Worm (Caenorhabditis elegans): Measurements from ENCODE around the gene vps-50.

The vps-50 gene

DNA sequence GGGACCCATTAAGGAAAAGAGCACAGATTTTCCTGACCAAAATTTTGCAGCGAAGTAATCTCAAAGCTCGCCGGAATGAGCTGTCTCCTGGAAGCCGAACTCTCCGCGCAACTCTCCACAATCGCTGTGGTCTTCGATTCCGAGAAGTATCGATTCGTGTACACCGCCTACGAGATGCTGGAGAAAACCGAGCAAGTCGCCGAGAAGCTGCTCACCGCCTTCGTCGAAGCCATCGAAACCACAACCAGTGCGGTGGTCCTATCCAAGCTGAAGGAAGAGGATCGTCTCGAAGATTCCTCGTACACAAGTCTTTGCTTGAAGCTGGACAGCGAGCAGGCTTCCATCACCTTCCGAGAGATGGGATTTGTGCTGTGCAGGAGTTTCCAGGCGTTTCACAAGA is 1.8 kb downstream of the vps-50 start:
- no peak for TF ChIP-seq efl-1 (optimal IDR thresholded peaks at IDR 0.05)
- peak in 1 of 2 experiments; percentile 8 for TF ChIP-seq efl-1 (GFP tag; optimal IDR thresholded peaks at IDR 0.05 in 1 of 2)
- no peak for TF ChIP-seq blmp-1 (tag; optimal IDR thresholded peaks at IDR 0.05)

DNA sequence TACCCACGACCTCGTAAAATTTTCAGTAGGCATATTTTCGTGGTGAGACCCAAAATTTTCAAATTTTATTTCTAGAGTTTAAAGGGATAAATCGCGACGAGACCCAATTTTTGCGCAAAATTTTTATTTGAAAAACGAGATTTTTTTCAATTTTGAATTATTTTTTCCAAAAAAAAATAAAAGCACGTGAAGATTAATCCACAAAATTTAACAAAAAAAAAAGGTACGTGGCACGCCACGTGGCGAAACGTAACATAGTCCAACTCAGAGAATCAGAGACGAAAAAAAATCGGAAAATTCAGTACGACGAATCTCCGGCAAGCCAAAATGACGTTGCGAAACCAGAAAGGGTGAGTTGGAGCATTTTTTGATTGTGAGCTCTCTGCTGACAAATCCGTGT is 6.1 kb downstream of the vps-50 start, which contains the start of gene C44B9.2:
TSS of gene C44B9.2 (plus strand) at position 301 of the 400 bp plus-strand sequence.
- TF ChIP-seq tbx-2 (tag; optimal IDR thresholded peaks at IDR 0.05) (no peak), lin-13 (GFP tag; optimal IDR thresholded peaks at IDR 0.05) (no peak), lsy-2 (tag; optimal IDR thresholded peaks at IDR 0.05) (no peak)

DNA sequence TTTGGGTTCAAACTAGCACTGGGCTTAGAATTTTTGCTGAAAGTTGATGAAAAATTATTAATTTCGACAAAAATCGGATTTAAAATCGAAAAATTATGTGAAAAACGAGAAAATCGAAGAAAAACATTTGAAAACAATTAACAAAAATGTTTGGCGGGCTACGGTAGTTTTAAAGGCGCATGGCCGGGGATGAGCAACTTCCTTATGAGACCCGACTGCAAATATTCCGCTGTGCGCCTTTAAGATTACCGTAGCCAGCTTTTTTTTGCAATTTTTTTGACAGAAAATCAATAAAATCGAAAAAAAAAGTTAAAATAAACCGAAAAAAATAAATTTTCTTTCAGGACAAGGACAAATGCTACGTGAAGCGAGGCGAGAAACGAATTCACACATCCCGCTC is 8.5 kb downstream of the vps-50 start:
- TF ChIP-seq Y116A8C.19 (tag; optimal IDR thresholded peaks at IDR 0.05; ENCODE audit: borderline replicate concordance) (no peak), elt-2 (tag; optimal IDR thresholded peaks at IDR 0.05) (no peak), efl-1 (optimal IDR thresholded peaks at IDR 0.05) (no peak), efl-1 (GFP tag; optimal IDR thresholded peaks at IDR 0.05 in 1 of 2) (peak in 1 of 2 experiments; percentile 22)

DNA sequence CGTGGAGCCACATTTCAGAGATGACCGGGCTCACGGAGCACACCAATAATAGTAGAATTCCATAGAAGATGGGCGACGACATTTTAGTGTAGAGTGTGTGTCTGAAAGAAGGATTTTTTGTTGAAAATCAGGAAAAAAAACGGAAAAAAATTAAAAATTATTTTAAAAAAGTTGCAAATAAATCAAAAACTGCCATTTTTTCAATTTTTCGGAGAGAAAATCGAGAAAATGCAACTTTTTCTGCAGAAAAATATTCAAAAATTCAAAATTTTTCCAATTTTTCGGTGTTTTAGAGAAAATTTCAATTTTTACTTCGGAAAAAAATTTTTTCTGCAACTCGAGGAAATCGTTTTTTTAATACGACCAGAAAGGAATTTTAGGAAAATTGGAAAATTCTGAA is 11.1 kb downstream of the vps-50 start, which contains the start of gene C44B9.3:
TSS of gene C44B9.3 (minus strand) at position 101 of the 400 bp plus-strand sequence.
- no peak for TF ChIP-seq nhr-84 (tag; optimal IDR thresholded peaks at IDR 0.05)
- TF ChIP-seq efl-1 (optimal IDR thresholded peaks at IDR 0.05): no peak
- peak in 1 of 2 experiments; percentile 12 for TF ChIP-seq efl-1 (GFP tag; optimal IDR thresholded peaks at IDR 0.05 in 1 of 2)
- no peak for TF ChIP-seq egl-13 (tag; optimal IDR thresholded peaks at IDR 0.05)

DNA sequence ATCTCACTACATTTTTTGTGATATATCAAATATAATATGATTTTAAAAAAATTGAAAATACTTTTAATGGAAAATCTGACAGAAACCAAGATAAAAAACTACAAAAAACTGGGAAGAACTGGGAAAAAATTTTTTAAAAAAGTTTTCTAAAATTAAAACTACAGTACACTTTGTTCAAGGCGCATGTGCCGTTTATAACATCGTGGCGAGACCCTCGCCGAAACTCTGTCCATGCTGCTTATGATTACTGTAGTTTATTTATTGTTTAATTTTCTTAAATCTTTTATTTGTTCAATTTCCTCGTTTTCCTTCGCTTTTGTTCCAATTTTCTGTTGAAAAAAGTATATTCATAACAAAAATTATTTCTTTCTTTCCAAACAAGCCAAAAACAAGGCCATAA is 12.5 kb downstream of the vps-50 start, which contains the start of gene athp-1:
TSS of gene athp-1 (plus strand) at position 305 of the 400 bp plus-strand sequence.
- TF ChIP-seq nhr-20 (tag; optimal IDR thresholded peaks at IDR 0.05) (no peak), swsn-7 (tag; optimal IDR thresholded peaks at IDR 0.05) (no peak), ets-5 (GFP tag; IDR thresholded peaks at IDR 0.05) (no peak), C04F5.9 (tag; optimal IDR thresholded peaks at IDR 0.05) (no peak), xbp-1 (tag; optimal IDR thresholded peaks at IDR 0.05) (no peak), efl-3 (GFP tag; optimal IDR thresholded peaks at IDR 0.05) (no peak), lin-39 (tag; optimal IDR thresholded peaks at IDR 0.05) (no peak), nhr-237 (tag; optimal IDR thresholded peaks at IDR 0.05) (no peak), unc-30 (tag; optimal IDR thresholded peaks at IDR 0.05) (no peak), dsc-1 (tag; optimal IDR thresholded peaks at IDR 0.05) (no peak), ceh-88 (GFP tag; IDR thresholded peaks at IDR 0.05) (no peak)

DNA sequence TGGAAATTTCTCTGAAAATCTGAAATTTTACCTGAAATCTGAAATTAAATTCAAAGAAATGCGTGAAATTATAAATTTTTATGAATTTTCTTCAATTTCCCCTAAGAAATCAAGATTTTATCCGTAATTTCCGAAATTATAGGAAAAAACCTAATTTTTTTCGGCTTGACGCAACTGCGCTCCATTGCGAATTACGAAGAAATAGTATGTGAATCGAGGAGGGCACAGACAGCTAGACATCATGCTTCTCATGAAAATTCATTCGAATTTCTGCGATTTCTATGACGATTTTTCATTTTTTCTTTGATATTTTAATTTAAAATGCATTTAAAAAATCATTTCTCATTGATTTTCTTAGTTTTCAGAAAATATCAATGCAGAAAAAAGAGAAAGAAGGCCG is 13.0 kb downstream of the vps-50 start:
- TF ChIP-seq egl-27 (tag; optimal IDR thresholded peaks at IDR 0.05): no peak
- peak; percentile 87 for TF ChIP-seq nhr-85 (tag)
- TF ChIP-seq dsc-1 (tag; optimal IDR thresholded peaks at IDR 0.05): peak; percentile 81
- TF ChIP-seq unc-98 (GFP tag; IDR thresholded peaks at IDR 0.05): no peak
- TF ChIP-seq vab-15 (tag; optimal IDR thresholded peaks at IDR 0.05): peak; percentile 2
- no peak for TF ChIP-seq nhr-76 (tag; optimal IDR thresholded peaks at IDR 0.05)
- no peak for TF ChIP-seq nhr-71 (tag; optimal IDR thresholded peaks at IDR 0.05)
- no peak for TF ChIP-seq fkh-4 (tag; optimal IDR thresholded peaks at IDR 0.05; ENCODE audit: borderline replicate concordance)
- no peak for TF ChIP-seq Y116A8C.19 (tag; optimal IDR thresholded peaks at IDR 0.05; ENCODE audit: borderline replicate concordance)
- TF ChIP-seq hlh-4 (tag; optimal IDR thresholded peaks at IDR 0.05): no peak
- peak; percentile 74 for TF ChIP-seq nhr-19 (GFP tag; conservative IDR thresholded peaks at IDR 0.05)
- TF ChIP-seq jun-1 (tag; optimal IDR thresholded peaks at IDR 0.05): peak; percentile 35
- TF ChIP-seq lin-14 (GFP tag; optimal IDR thresholded peaks at IDR 0.05): no peak
- no peak for TF ChIP-seq sptf-1 (tag; optimal IDR thresholded peaks at IDR 0.05)
- TF ChIP-seq irx-1 (tag; optimal IDR thresholded peaks at IDR 0.05): peak; percentile 73
- no peak for TF ChIP-seq nhr-84 (tag; optimal IDR thresholded peaks at IDR 0.05)
- no peak for TF ChIP-seq nhr-28 (tag; optimal IDR thresholded peaks at IDR 0.05)
- TF ChIP-seq elt-3 (tag; optimal IDR thresholded peaks at IDR 0.05): peak in 2 of 6 experiments; percentile 35 to 36
- no peak for TF ChIP-seq ceh-88 (GFP tag; IDR thresholded peaks at IDR 0.05)
- TF ChIP-seq ceh-8 (GFP tag; optimal IDR thresholded peaks at IDR 0.05): no peak
- TF ChIP-seq mdl-1 (tag; optimal IDR thresholded peaks at IDR 0.05): peak in 1 of 2 experiments; percentile 52
- TF ChIP-seq C04F5.9 (tag; optimal IDR thresholded peaks at IDR 0.05): peak; percentile 13
- no peak for TF ChIP-seq ceh-90 (tag; optimal IDR thresholded peaks at IDR 0.05)
- TF ChIP-seq tlp-1 (tag; optimal IDR thresholded peaks at IDR 0.05): no peak
- TF ChIP-seq efl-1 (optimal IDR thresholded peaks at IDR 0.05): peak; percentile 80 to 84
- peak; percentile 78 to 96 for TF ChIP-seq efl-1 (GFP tag; optimal IDR thresholded peaks at IDR 0.05 in 1 of 2)
- TF ChIP-seq ceh-63 (GFP tag; optimal IDR thresholded peaks at IDR 0.05): no peak
- peak; percentile 74 for TF ChIP-seq unc-86 (tag; optimal IDR thresholded peaks at IDR 0.05)
- peak; percentile 22; the same call in 1 of the 2 replicates for TF ChIP-seq grh-1 (GFP tag; IDR thresholded peaks at IDR 0.05)

Measured in whole organism, L1 larva.